Worm (Caenorhabditis elegans) whole organism, young adult: Measurements from ENCODE around the gene F07F6.7.

Source experiments
- F49E8.2 ChIP-seq: sonication (generic microtip); optimal IDR thresholded peaks from 3 replicates; lab custom pipeline; 2017; ENCODE audit warnings: missing genetic modification characterization, mild to moderate bottlenecking, missing compliant biosample characterization, antibody characterized with exemption, moderate library complexity; ENCODE audit not compliant: insufficient read depth
- Y67H2A.10 ChIP-seq: fragments of 200-800 bp; sonication (Bioruptor generic); conservative IDR thresholded peaks from 2 replicates; pipeline ENCODE4 v1.3.6; 2022; ENCODE audit warnings: missing genetic modification reagents, missing genetic modification characterization, missing compliant biosample characterization
- attf-6 ChIP-seq: fragments of 200-800 bp; sonication (Bioruptor generic); IDR thresholded peaks from 2 replicates; pipeline ENCODE4 v1.3.6; 2022; ENCODE audit warnings: missing genetic modification reagents, missing genetic modification characterization, missing compliant biosample characterization
- ceh-40 ChIP-seq: fragments of 200-800 bp; sonication (Bioruptor generic); IDR thresholded peaks from 2 replicates; pipeline ENCODE4 v1.3.6; 2022; ENCODE audit warnings: missing genetic modification characterization, missing compliant biosample characterization
- dox-1 ChIP-seq: fragments of 200-800 bp; sonication (Bioruptor generic); IDR thresholded peaks from 2 replicates; pipeline ENCODE4 v1.3.6; 2022; ENCODE audit warnings: missing genetic modification reagents, missing genetic modification characterization, missing compliant biosample characterization
- egrh-3 ChIP-seq: fragments of 200-800 bp; sonication (Bioruptor generic); IDR thresholded peaks from 2 replicates; pipeline ENCODE4 v1.3.6; 2022; ENCODE audit warnings: missing genetic modification reagents, missing genetic modification characterization, missing compliant biosample characterization
- gei-17 ChIP-seq: fragments of 200-800 bp; sonication (Bioruptor generic); optimal IDR thresholded peaks from 2 replicates; lab custom pipeline; 2018; ENCODE audit warnings: mild to moderate bottlenecking, missing genetic modification characterization, missing compliant biosample characterization
- nfya-2 ChIP-seq: fragments of 200-800 bp; sonication (Bioruptor generic); IDR thresholded peaks from 2 replicates; pipeline ENCODE4 v1.3.6; 2022; ENCODE audit warnings: missing genetic modification reagents, missing genetic modification characterization, missing compliant biosample characterization
- pha-4 ChIP-seq: fragments of 150-350 bp; sonication (generic microtip); optimal IDR thresholded peaks from 2 replicates; lab custom pipeline; 2014; ENCODE audit warnings: missing biosample characterization, missing genetic modification reagents, missing genetic modification characterization
- rcor-1 ChIP-seq: fragments of 200-800 bp; sonication (Bioruptor generic); IDR thresholded peaks from 2 replicates; pipeline ENCODE4 v1.3.6; 2022; ENCODE audit warnings: missing genetic modification reagents, missing genetic modification characterization, missing compliant biosample characterization
- snpc-4 ChIP-seq, 5 experiments: fragments of 150-350 bp in 1 of 5; sonication (generic microtip) in 4 of 5; optimal IDR thresholded peaks; 2 replicates each; lab custom pipeline; 2014 to 2018; ENCODE audit warnings: missing genetic modification characterization in 5 of 5, missing biosample characterization in 3 of 5, antibody characterized with exemption in 2 of 5, mild to moderate bottlenecking in 2 of 5, missing compliant biosample characterization in 2 of 5, missing genotype in 2 of 5, moderate library complexity in 2 of 5, missing genetic modification reagents in 1 of 5
- unc-62 ChIP-seq: fragments of 150-350 bp; optimal IDR thresholded peaks from 2 replicates; lab custom pipeline; 2014; ENCODE audit warnings: missing biosample characterization, missing genetic modification reagents, missing genetic modification characterization
- ztf-3 ChIP-seq: fragments of 200-800 bp; sonication (Bioruptor generic); optimal IDR thresholded peaks from 2 replicates; lab custom pipeline; 2018; ENCODE audit warnings: mild to moderate bottlenecking, missing genetic modification characterization, missing compliant biosample characterization

ce11 chrII:5384282-5384681 is 39.4 kb downstream of the F07F6.7 start:
- TF ChIP-seq nfya-2 (no peak), pha-4 (tag; lab: Kevin White, UChicago) (no peak), dox-1 (no peak), unc-62 (GFP tag; lab: Kevin White, UChicago) (no peak), Y67H2A.10 (GFP tag; lab: Robert Waterston, UW) (no peak), attf-6 (GFP tag; lab: Robert Waterston, UW) (no peak), F49E8.2 (no peak), ztf-3 (no peak), egrh-3 (GFP tag; lab: Robert Waterston, UW) (no peak), gei-17 (GFP tag; lab: Kevin White, UChicago) (no peak), ceh-40 (GFP tag; lab: Robert Waterston, UW) (no peak), rcor-1 (no peak), snpc-4 (GFP tag; optimal IDR thresholded peaks at IDR 0.05; lab: Kevin White, UChicago) (no peak), snpc-4 (tag; optimal IDR thresholded peaks at IDR 0.05; lab: Kevin White, UChicago) (no peak)
